Worm (Caenorhabditis elegans): ENCODE results near the gene sri-43.
"Not testable (repeated sequence)": the region's sequence is repeated elsewhere in the genome, so short reads cannot be mapped to it uniquely, and the experiment has no call there.

DNA sequence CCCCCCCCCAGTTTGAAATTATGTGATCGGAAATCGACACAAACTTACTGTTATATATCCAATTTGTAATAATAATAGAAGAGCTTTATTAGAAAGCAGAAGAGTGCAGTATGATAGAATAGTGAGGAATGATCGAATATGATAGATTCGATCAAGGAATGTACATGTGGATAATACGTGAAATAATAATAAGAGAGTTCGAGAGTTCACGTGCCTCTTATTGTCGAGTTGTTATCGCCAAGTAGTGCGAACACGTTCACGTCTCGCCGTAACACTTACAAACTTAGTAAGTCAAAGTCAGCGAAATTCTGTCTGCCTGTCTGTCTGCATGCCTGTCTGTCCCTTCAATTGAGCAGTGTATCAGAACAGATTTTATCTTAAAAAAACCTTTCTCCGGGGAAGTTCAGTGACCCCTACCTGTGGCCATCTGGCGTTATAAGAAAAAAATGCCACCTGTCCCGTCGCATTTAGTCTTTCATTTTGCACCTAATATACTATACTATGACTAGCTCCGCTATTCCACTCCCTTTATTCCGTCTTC lies 38.9 kb upstream of the sri-43 start, which contains the start of the genes Y27F2A.6 and Y27F2A.8:
- not testable (repeated sequence) for TF ChIP-seq tbx-2 (tag; optimal IDR thresholded peaks at IDR 0.05); fkh-10 (GFP tag; optimal IDR thresholded peaks at IDR 0.05)
